Worm (Caenorhabditis elegans): ENCODE data around the gene C05E4.12.

Gene C05E4.12

ce11 chrV:731330-731729 lies 30.5 kb downstream of the C05E4.12 start (continued):
- TF ChIP-seq nhr-90 (tag; optimal IDR thresholded peaks at IDR 0.05): peak; percentile 79
- TF ChIP-seq snpc-1.3 (tag; optimal IDR thresholded peaks at IDR 0.05; ENCODE audit: insufficient read depth): no peak
- TF ChIP-seq mcd-1 (GFP tag; IDR thresholded peaks at IDR 0.05): peak; percentile 73
- peak; percentile 83 for TF ChIP-seq ztf-26 (tag; optimal IDR thresholded peaks at IDR 0.05)
- peak; percentile 97 for TF ChIP-seq nhr-80 (tag; optimal IDR thresholded peaks at IDR 0.05)
- no peak for TF ChIP-seq ceh-91 (GFP tag; IDR thresholded peaks at IDR 0.05)
- TF ChIP-seq sdz-38 (tag; optimal IDR thresholded peaks at IDR 0.05): no peak
- peak; percentile 96 for TF ChIP-seq let-526 (GFP tag; IDR thresholded peaks at IDR 0.05)
- no peak for TF ChIP-seq nhr-179 (tag; optimal IDR thresholded peaks at IDR 0.05)
- TF ChIP-seq sea-2 (GFP tag; IDR thresholded peaks at IDR 0.05): 0 out of 2 replicates have a peak, but pooled peaks have one; percentile 11
- TF ChIP-seq C17E4.6 (GFP tag; IDR thresholded peaks at IDR 0.05): no peak
- TF ChIP-seq hrde-1 (tag; optimal IDR thresholded peaks at IDR 0.05; ENCODE audit: borderline replicate concordance): no peak
- peak; percentile 88; the same call in 1 of the 2 replicates for TF ChIP-seq egl-44 (GFP tag; IDR thresholded peaks at IDR 0.05)
- no peak for TF ChIP-seq ztf-6 (GFP tag; IDR thresholded peaks at IDR 0.05)
- no peak for TF ChIP-seq nhr-120 (GFP tag; IDR thresholded peaks at IDR 0.05)
- no peak for TF ChIP-seq attf-3 (GFP tag; conservative IDR thresholded peaks at IDR 0.05)
- peak in 1 of 2 experiments; percentile 85 for TF ChIP-seq let-607 (tag; optimal IDR thresholded peaks at IDR 0.05)
- no peak for TF ChIP-seq mel-28 (tag; optimal IDR thresholded peaks at IDR 0.05; ENCODE audit: borderline replicate concordance)
- TF ChIP-seq hlh-12 (tag; optimal IDR thresholded peaks at IDR 0.05): no peak
- no peak for TF ChIP-seq F33H1.4 (GFP tag; IDR thresholded peaks at IDR 0.05)
- no peak for TF ChIP-seq F55B11.4 (tag; optimal IDR thresholded peaks at IDR 0.05; ENCODE audit: borderline replicate concordance, insufficient read depth)
- peak; percentile 73 for TF ChIP-seq lin-26 (GFP tag; IDR thresholded peaks at IDR 0.05)
- no peak for TF ChIP-seq T26A5.8 (tag; optimal IDR thresholded peaks at IDR 0.05)
- peak; percentile 84 for TF ChIP-seq tlf-1 (GFP tag; optimal IDR thresholded peaks at IDR 0.05)
- peak; percentile 67 for TF ChIP-seq egrh-3 (GFP tag; IDR thresholded peaks at IDR 0.05)
- peak in 1 of 3 experiments; percentile 29 for TF ChIP-seq lin-35 (GFP tag; optimal IDR thresholded peaks at IDR 0.05)
- TF ChIP-seq sptf-2 (GFP tag; optimal IDR thresholded peaks at IDR 0.05): no peak
- no peak for TF ChIP-seq hsf-1 (GFP tag; IDR thresholded peaks at IDR 0.05)
- TF ChIP-seq zim-3 (tag; optimal IDR thresholded peaks at IDR 0.05): no peak
- peak; percentile 73 for TF ChIP-seq lir-1 (GFP tag; conservative IDR thresholded peaks at IDR 0.05)
- peak; percentile 81 for TF ChIP-seq attf-5 (GFP tag; optimal IDR thresholded peaks at IDR 0.05)
- TF ChIP-seq Y53G8AR.9 (GFP tag; conservative IDR thresholded peaks at IDR 0.05): peak; percentile 75; the same call in 1 of the 2 replicates
- peak; percentile 96 for TF ChIP-seq B0336.3 (GFP tag; IDR thresholded peaks at IDR 0.05)
- no peak for TF ChIP-seq snpc-4 (GFP tag; optimal IDR thresholded peaks at IDR 0.05)
- peak in 2 of 4 experiments; percentile 41 to 47 for TF ChIP-seq snpc-4 (tag; optimal IDR thresholded peaks at IDR 0.05)
- TF ChIP-seq ztf-18 (tag; optimal IDR thresholded peaks at IDR 0.05): no peak
- peak; percentile 76 for TF ChIP-seq F52B5.7 (tag; optimal IDR thresholded peaks at IDR 0.05)
- TF ChIP-seq mxl-1 (tag; optimal IDR thresholded peaks at IDR 0.05): no peak
- no peak for TF ChIP-seq ccch-3 (GFP tag; optimal IDR thresholded peaks at IDR 0.05)
- TF ChIP-seq snpc-3.4 (tag; optimal IDR thresholded peaks at IDR 0.05): no peak
- no peak for TF ChIP-seq lag-1 (GFP tag; IDR thresholded peaks at IDR 0.05)
- no peak for TF ChIP-seq B0019.2 (GFP tag; conservative IDR thresholded peaks at IDR 0.05)
- TF ChIP-seq tbx-9 (tag; optimal IDR thresholded peaks at IDR 0.05; ENCODE audit: borderline replicate concordance): no peak
- TF ChIP-seq Y95B8A.8 (GFP tag; IDR thresholded peaks at IDR 0.05): peak; percentile 74; the same call in 1 of the 2 replicates
- TF ChIP-seq Y56A3A.18 (GFP tag; IDR thresholded peaks at IDR 0.05): peak; percentile 46; the same call in 1 of the 2 replicates
- peak; percentile 93 for TF ChIP-seq pha-4 (tag; optimal IDR thresholded peaks at IDR 0.05)
- TF ChIP-seq C06A6.2 (GFP tag; conservative IDR thresholded peaks at IDR 0.05): peak; percentile 84
- TF ChIP-seq D2030.7 (GFP tag; IDR thresholded peaks at IDR 0.05): no peak
